Fruit fly (Drosophila melanogaster): ENCODE results near the gene Drsl5.

The Drsl5 gene

dm6 chr3L:3338882-3339590 is 22.5 kb downstream of the Drsl5 start:
- TF ChIP-seq Abd-B (GFP tag; optimal IDR thresholded peaks at IDR 0.05) (no peak), CG32264 (GFP tag; optimal IDR thresholded peaks at IDR 0.05) (no peak), Dif (GFP tag; optimal IDR thresholded peaks at IDR 0.05; ENCODE audit: partially characterized antibody) (no peak), woc (GFP tag; optimal IDR thresholded peaks at IDR 0.05) (no peak), Hr78 (GFP tag; optimal IDR thresholded peaks at IDR 0.05) (no peak), psq (GFP tag; optimal IDR thresholded peaks at IDR 0.05) (no peak), fru (GFP tag; optimal IDR thresholded peaks at IDR 0.05) (no peak)

dm6 chr3L:3339695-3340226 is 23.2 kb downstream of the Drsl5 start:
- TF ChIP-seq ey (GFP tag; optimal IDR thresholded peaks at IDR 0.05) (peak; percentile 58), Sp1 (GFP tag; optimal IDR thresholded peaks at IDR 0.05) (peak; percentile 26), OdsH (GFP tag; optimal IDR thresholded peaks at IDR 0.05) (peak; percentile 14), foxo (GFP tag; optimal IDR thresholded peaks at IDR 0.05) (peak in 1 of 2 experiments; percentile 18), fru (GFP tag; optimal IDR thresholded peaks at IDR 0.05) (peak; percentile 44), usp (GFP tag; optimal IDR thresholded peaks at IDR 0.05) (no peak), rgr (GFP tag; optimal IDR thresholded peaks at IDR 0.05) (peak; percentile 58), psq (GFP tag; optimal IDR thresholded peaks at IDR 0.05) (peak; percentile 13), lola (GFP tag; optimal IDR thresholded peaks at IDR 0.05) (no peak), HLH106 (tag; optimal IDR thresholded peaks at IDR 0.05) (peak; percentile 35), Hnf4 (GFP tag; optimal IDR thresholded peaks at IDR 0.05) (peak; percentile 10), br (GFP tag; optimal IDR thresholded peaks at IDR 0.05) (peak; percentile 6), pan (optimal IDR thresholded peaks at IDR 0.05) (no peak)

dm6 chr3L:3342307-3342940 is 25.8 kb downstream of the Drsl5 start:
- TF ChIP-seq br (GFP tag; optimal IDR thresholded peaks at IDR 0.05) (peak; percentile 73), dmrt93B (GFP tag; optimal IDR thresholded peaks at IDR 0.05) (peak; percentile 39), psq (GFP tag; optimal IDR thresholded peaks at IDR 0.05) (peak; percentile 64), CG32264 (GFP tag; optimal IDR thresholded peaks at IDR 0.05) (no peak), h (GFP tag; optimal IDR thresholded peaks at IDR 0.05) (peak; percentile 69), rgr (GFP tag; optimal IDR thresholded peaks at IDR 0.05) (peak; percentile 76), fru (GFP tag; optimal IDR thresholded peaks at IDR 0.05) (peak; percentile 76), usp (GFP tag; optimal IDR thresholded peaks at IDR 0.05) (no peak), Rel (GFP tag; optimal IDR thresholded peaks at IDR 0.05) (no peak), Rel (tag; optimal IDR thresholded peaks at IDR 0.05) (peak; percentile 13), sv (GFP tag; optimal IDR thresholded peaks at IDR 0.05) (no peak), ey (GFP tag; optimal IDR thresholded peaks at IDR 0.05) (peak; percentile 78), GATAd (GFP tag; optimal IDR thresholded peaks at IDR 0.05) (no peak), Jra (GFP tag; optimal IDR thresholded peaks at IDR 0.05) (no peak), CrebA (GFP tag; optimal IDR thresholded peaks at IDR 0.05; ENCODE audit: borderline replicate concordance) (no peak), Abd-B (GFP tag; optimal IDR thresholded peaks at IDR 0.05) (no peak), dsf (GFP tag; optimal IDR thresholded peaks at IDR 0.05; ENCODE audit: borderline replicate concordance) (no peak), Hr78 (GFP tag; optimal IDR thresholded peaks at IDR 0.05) (no peak), brk (GFP tag; optimal IDR thresholded peaks at IDR 0.05) (peak; percentile 3), Dif (GFP tag; optimal IDR thresholded peaks at IDR 0.05; ENCODE audit: partially characterized antibody) (no peak), jim (GFP tag; optimal IDR thresholded peaks at IDR 0.05) (no peak), lola (GFP tag; optimal IDR thresholded peaks at IDR 0.05) (no peak), HLH106 (tag; optimal IDR thresholded peaks at IDR 0.05) (peak; percentile 58), Myc (optimal IDR thresholded peaks at IDR 0.05) (no peak), foxo (GFP tag; optimal IDR thresholded peaks at IDR 0.05) (peak in 1 of 2 experiments; percentile 77), tai (GFP tag; optimal IDR thresholded peaks at IDR 0.05) (peak; percentile 10), woc (GFP tag; optimal IDR thresholded peaks at IDR 0.05) (peak; percentile 74), Sp1 (GFP tag; optimal IDR thresholded peaks at IDR 0.05) (peak; percentile 77), pan (optimal IDR thresholded peaks at IDR 0.05) (no peak), Hr83 (GFP tag; optimal IDR thresholded peaks at IDR 0.05; ENCODE audit: poor library complexity, severe bottlenecking) (no peak), Vsx2 (GFP tag; optimal IDR thresholded peaks at IDR 0.05; ENCODE audit: partially characterized antibody) (no peak), CG9705 (GFP tag; optimal IDR thresholded peaks at IDR 0.05) (peak; percentile 41), Hnf4 (GFP tag; optimal IDR thresholded peaks at IDR 0.05) (peak; percentile 75), sage (GFP tag; optimal IDR thresholded peaks at IDR 0.05) (peak; percentile 49), N (GFP tag; optimal IDR thresholded peaks at IDR 0.05) (no peak), OdsH (GFP tag; optimal IDR thresholded peaks at IDR 0.05) (peak; percentile 63), Mio (GFP tag; optimal IDR thresholded peaks at IDR 0.05) (peak; percentile 15), Dfd (GFP tag; optimal IDR thresholded peaks at IDR 0.05) (no peak), dl (GFP tag; optimal IDR thresholded peaks at IDR 0.05; ENCODE audit: insufficient read depth in 1 of 2, partially characterized antibody in 2 of 2) (no peak)

Measured in whole organism, wandering third instar larva.